Worm (Caenorhabditis elegans): ENCODE measurements around the gene jbts-14.

DNA sequence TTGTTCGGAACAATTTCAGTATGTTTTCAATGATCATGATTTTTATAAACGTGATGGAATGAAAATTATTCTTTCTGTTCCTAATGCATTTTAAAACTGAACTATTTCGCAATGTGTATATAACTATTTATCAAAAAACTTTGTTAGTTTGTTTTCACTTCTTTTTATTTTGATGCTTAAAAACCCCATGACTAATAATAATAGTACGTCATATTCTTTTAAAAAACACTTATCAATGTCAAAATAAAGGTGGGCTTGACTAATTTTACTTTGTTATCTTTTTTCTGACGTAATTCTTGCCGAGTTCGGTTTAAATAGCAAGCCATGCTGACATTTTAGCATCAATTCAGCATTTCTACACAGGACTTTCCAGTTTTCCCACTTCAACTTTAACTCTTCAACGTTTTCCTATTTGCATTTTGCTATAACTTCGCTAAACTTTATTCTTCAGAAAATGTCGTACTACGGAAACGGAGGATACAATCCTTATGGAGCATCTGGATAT, 7.1 kb downstream of the jbts-14 start, which contains the start of gene F53A9.1:
- no peak for TF ChIP-seq ceh-82 (tag; optimal IDR thresholded peaks at IDR 0.05)
- no peak for TF ChIP-seq nhr-23 (tag; optimal IDR thresholded peaks at IDR 0.05)
- no peak for TF ChIP-seq R02D3.7 (tag; optimal IDR thresholded peaks at IDR 0.05)
- no peak for TF ChIP-seq fkh-10 (GFP tag; optimal IDR thresholded peaks at IDR 0.05)
- no peak for TF ChIP-seq zag-1 (tag; optimal IDR thresholded peaks at IDR 0.05)
- no peak for TF ChIP-seq elt-3 (tag; optimal IDR thresholded peaks at IDR 0.05)
- no peak for TF ChIP-seq aly-2 (tag; optimal IDR thresholded peaks at IDR 0.05)

Measured in whole organism, L3 larva.